Worm (Caenorhabditis elegans) whole organism, L3 larva: ENCODE measurements around the gene M01B2.8.

Experiments
- daf-12 ChIP-seq: fragments of 150-350 bp; optimal IDR thresholded peaks from 2 replicates; lab custom pipeline; 2014; ENCODE audit warnings: missing biosample characterization, missing genetic modification reagents, missing genetic modification characterization
- elt-2 ChIP-seq: sonication (generic microtip); optimal IDR thresholded peaks from 2 replicates; lab custom pipeline; 2016; ENCODE audit warnings: missing genetic modification reagents, mild to moderate bottlenecking, missing genetic modification characterization, missing compliant biosample characterization
- elt-3 ChIP-seq, 3 experiments: fragments of 150-350 bp in 1 of 3; sonication (generic microtip) in 2 of 3; optimal IDR thresholded peaks; 2 replicates in 2 of 3; 4 replicates in 1 of 3; lab custom pipeline; 2014 to 2017; ENCODE audit warnings: missing biosample characterization in 3 of 3, missing genetic modification characterization in 3 of 3
- nhr-28 ChIP-seq: fragments of 150-350 bp; optimal IDR thresholded peaks from 2 replicates; lab custom pipeline; 2014; ENCODE audit warnings: missing biosample characterization, missing genetic modification characterization
- nhr-67 ChIP-seq: fragments of 150-350 bp; optimal IDR thresholded peaks from 2 replicates; lab custom pipeline; 2014; ENCODE audit warnings: missing biosample characterization, missing genetic modification characterization
- nhr-76 ChIP-seq: fragments of 150-350 bp; sonication (generic microtip); optimal IDR thresholded peaks from 5 replicates; lab custom pipeline; 2014; ENCODE audit warnings: missing biosample characterization, missing genetic modification characterization
- ztf-4 ChIP-seq: fragments of 150-350 bp; optimal IDR thresholded peaks from 2 replicates; lab custom pipeline; 2014; ENCODE audit warnings: missing biosample characterization, missing genetic modification characterization

ce11 chrV:15221330-15221729 is 38.7 kb upstream of the M01B2.8 start, which contains the start of gene irld-25:
- TF ChIP-seq ztf-4 (no peak), elt-3 (tag; optimal IDR thresholded peaks at IDR 0.05; lab: Kevin White, UChicago) (no peak), daf-12 (no peak), nhr-28 (tag; lab: Kevin White, UChicago) (no peak), nhr-76 (tag; lab: Kevin White, UChicago) (no peak), nhr-67 (tag; lab: Kevin White, UChicago) (no peak), elt-2 (no peak)
